Fruit fly (Drosophila melanogaster): Measurements from ENCODE around the gene CG14275.

dm6 chr2L:8290092-8290424, 37.2 kb upstream of the CG14275 start:
- TF ChIP-seq CG8478 (optimal IDR thresholded peaks at IDR 0.05) (no peak), CTCF (optimal IDR thresholded peaks at IDR 0.05) (no peak)

Measured in S2 (cell line).